Fruit fly (Drosophila melanogaster): ENCODE results near the gene CG7299.
A peak's percentile ranks its signal among the peaks of the same experiment; 100 is the strongest.

The CG7299 gene

DNA sequence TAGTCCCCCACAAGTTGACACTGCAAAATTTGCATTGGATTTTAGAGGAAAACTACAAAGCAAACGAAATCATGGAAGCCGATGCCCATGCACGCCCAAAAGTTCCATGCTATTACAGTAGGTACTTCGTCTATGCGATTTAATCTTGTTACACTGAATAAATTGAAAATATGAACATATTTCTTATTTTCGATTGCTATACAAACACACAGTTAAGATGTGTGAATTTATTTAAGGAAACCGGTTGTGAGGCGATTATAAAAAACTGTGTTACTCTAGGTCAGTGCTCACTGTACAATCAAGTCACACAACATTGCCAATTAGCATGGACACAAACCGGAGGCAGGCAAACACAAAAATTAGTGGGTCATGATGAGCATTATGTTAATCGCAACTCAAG is 18.6 kb downstream of the CG7299 start (continued):
- no peak for TF ChIP-seq toy (GFP tag; IDR thresholded peaks at IDR 0.05)
- TF ChIP-seq CG7745 (tag; optimal IDR thresholded peaks at IDR 0.05), result no peak
- TF ChIP-seq knrl (GFP tag; IDR thresholded peaks at IDR 0.05; ENCODE audit: partially characterized antibody), result no peak
- TF ChIP-seq jing (GFP tag; optimal IDR thresholded peaks at IDR 0.05), result peak; percentile 70
- peak; percentile 70 for TF ChIP-seq Rx (GFP tag; IDR thresholded peaks at IDR 0.05)
- TF ChIP-seq aop (GFP tag; IDR thresholded peaks at IDR 0.05), result 0 out of 2 replicates have a peak, but pooled peaks have one; percentile 7
- peak; percentile 92 for TF ChIP-seq Awh (GFP tag; IDR thresholded peaks at IDR 0.05)
- TF ChIP-seq CG4360 (GFP tag; IDR thresholded peaks at IDR 0.05), result no peak
- TF ChIP-seq Fer3 (tag; optimal IDR thresholded peaks at IDR 0.05), result peak; percentile 77
- TF ChIP-seq al (GFP tag; IDR thresholded peaks at IDR 0.05), result peak; percentile 84
- TF ChIP-seq inv (GFP tag; IDR thresholded peaks at IDR 0.05; ENCODE audit: partially characterized antibody), result no peak
- TF ChIP-seq CG18011 (GFP tag; optimal IDR thresholded peaks at IDR 0.05), result peak; percentile 58
- peak; percentile 72 for TF ChIP-seq Ravus (GFP tag; IDR thresholded peaks at IDR 0.05)
- peak; percentile 86 for TF ChIP-seq Xbp1 (GFP tag; optimal IDR thresholded peaks at IDR 0.05)
- peak; percentile 66 for TF ChIP-seq CG11247 (GFP tag; IDR thresholded peaks at IDR 0.05)
- peak; percentile 74 for TF ChIP-seq CG10209 (GFP tag; optimal IDR thresholded peaks at IDR 0.05)
- TF ChIP-seq CG9727 (GFP tag; optimal IDR thresholded peaks at IDR 0.05), result peak; percentile 52
- TF ChIP-seq HHEX (GFP tag; optimal IDR thresholded peaks at IDR 0.05), result peak; percentile 68
- TF ChIP-seq CG8290 (GFP tag; optimal IDR thresholded peaks at IDR 0.05), result peak; percentile 24
- TF ChIP-seq CG8290 (tag; optimal IDR thresholded peaks at IDR 0.05), result peak in 1 of 2 experiments; percentile 85
- TF ChIP-seq CG7786 (GFP tag; optimal IDR thresholded peaks at IDR 0.05), result peak; percentile 62
- no peak for TF ChIP-seq crol (GFP tag; IDR thresholded peaks at IDR 0.05)
- TF ChIP-seq ttk (GFP tag; IDR thresholded peaks at IDR 0.05), result peak; percentile 89
- TF ChIP-seq odd (GFP tag; optimal IDR thresholded peaks at IDR 0.05), result peak; percentile 59
- peak; percentile 76 for TF ChIP-seq CG17385 (GFP tag; optimal IDR thresholded peaks at IDR 0.05)
- TF ChIP-seq CkIIα-i1 (GFP tag; IDR thresholded peaks at IDR 0.05), result peak; percentile 84
- TF ChIP-seq eyg (GFP tag; optimal IDR thresholded peaks at IDR 0.05), result peak; percentile 63
- peak; percentile 59 for TF ChIP-seq CG5180 (GFP tag; optimal IDR thresholded peaks at IDR 0.05)
- TF ChIP-seq CG13424 (tag; optimal IDR thresholded peaks at IDR 0.05), result peak; percentile 83
- TF ChIP-seq ewg (GFP tag; optimal IDR thresholded peaks at IDR 0.05), result peak; percentile 53
- peak; percentile 87 for TF ChIP-seq Rfx (GFP tag; IDR thresholded peaks at IDR 0.05)
- TF ChIP-seq tx (GFP tag; optimal IDR thresholded peaks at IDR 0.05), result peak; percentile 72
- no peak for TF ChIP-seq CG34376 (GFP tag; optimal IDR thresholded peaks at IDR 0.05)
- no peak for TF ChIP-seq CG1832 (GFP tag; optimal IDR thresholded peaks at IDR 0.05)
- TF ChIP-seq Sox100B (GFP tag; optimal IDR thresholded peaks at IDR 0.05), result peak; percentile 63
- TF ChIP-seq Atf-2 (GFP tag; optimal IDR thresholded peaks at IDR 0.05), result peak; percentile 74
- TF ChIP-seq wek (GFP tag; optimal IDR thresholded peaks at IDR 0.05), result peak; percentile 56
- peak; percentile 65 for TF ChIP-seq CG1647 (GFP tag; optimal IDR thresholded peaks at IDR 0.05)
- TF ChIP-seq mld (GFP tag; IDR thresholded peaks at IDR 0.05; ENCODE audit: partially characterized antibody), result no peak
- TF ChIP-seq scrt (GFP tag; optimal IDR thresholded peaks at IDR 0.05), result peak; percentile 51
- peak; percentile 90 for TF ChIP-seq H2.0 (GFP tag; IDR thresholded peaks at IDR 0.05)
- peak; percentile 88 for TF ChIP-seq ranshi (GFP tag; IDR thresholded peaks at IDR 0.05)
- no peak for TF ChIP-seq CG6854 (GFP tag; optimal IDR thresholded peaks at IDR 0.05)
- no peak for TF ChIP-seq cas (GFP tag; IDR thresholded peaks at IDR 0.05)
- TF ChIP-seq D (optimal IDR thresholded peaks at IDR 0.05), result no peak
- TF ChIP-seq D (GFP tag; optimal IDR thresholded peaks at IDR 0.05), result peak; percentile 3
- no peak for TF ChIP-seq amos (GFP tag; IDR thresholded peaks at IDR 0.05; ENCODE audit: partially characterized antibody)
- no peak for TF ChIP-seq CG16813 (GFP tag; IDR thresholded peaks at IDR 0.05; ENCODE audit: partially characterized antibody)
- TF ChIP-seq CG13894 (tag; optimal IDR thresholded peaks at IDR 0.05), result no peak
- peak; percentile 80 for TF ChIP-seq lab (GFP tag; optimal IDR thresholded peaks at IDR 0.05)
- peak; percentile 83 for TF ChIP-seq CG32767 (GFP tag; IDR thresholded peaks at IDR 0.05)

All from whole organism, embryonic.